Fruit fly (Drosophila melanogaster) Kc167 (cell line): ENCODE results near the gene Npc2e.

ENCODE experiments used
- Sin3A ChIP-seq: fragments of >200 bp; optimal IDR thresholded peaks from 2 replicates; lab custom pipeline; 2018; ENCODE audit warnings: missing external identifiers
- h ChIP-seq: fragments of >200 bp; optimal IDR thresholded peaks from 3 replicates; lab custom pipeline; 2018; ENCODE audit warnings: missing external identifiers
- psq ChIP-seq: fragments of >200 bp; optimal IDR thresholded peaks from 2 replicates; lab custom pipeline; 2017; ENCODE audit warnings: missing external identifiers
- ttk ChIP-seq: sonication (Bioruptor generic); optimal IDR thresholded peaks from 2 replicates; lab custom pipeline; 2017; ENCODE audit warnings: missing external identifiers

DNA sequence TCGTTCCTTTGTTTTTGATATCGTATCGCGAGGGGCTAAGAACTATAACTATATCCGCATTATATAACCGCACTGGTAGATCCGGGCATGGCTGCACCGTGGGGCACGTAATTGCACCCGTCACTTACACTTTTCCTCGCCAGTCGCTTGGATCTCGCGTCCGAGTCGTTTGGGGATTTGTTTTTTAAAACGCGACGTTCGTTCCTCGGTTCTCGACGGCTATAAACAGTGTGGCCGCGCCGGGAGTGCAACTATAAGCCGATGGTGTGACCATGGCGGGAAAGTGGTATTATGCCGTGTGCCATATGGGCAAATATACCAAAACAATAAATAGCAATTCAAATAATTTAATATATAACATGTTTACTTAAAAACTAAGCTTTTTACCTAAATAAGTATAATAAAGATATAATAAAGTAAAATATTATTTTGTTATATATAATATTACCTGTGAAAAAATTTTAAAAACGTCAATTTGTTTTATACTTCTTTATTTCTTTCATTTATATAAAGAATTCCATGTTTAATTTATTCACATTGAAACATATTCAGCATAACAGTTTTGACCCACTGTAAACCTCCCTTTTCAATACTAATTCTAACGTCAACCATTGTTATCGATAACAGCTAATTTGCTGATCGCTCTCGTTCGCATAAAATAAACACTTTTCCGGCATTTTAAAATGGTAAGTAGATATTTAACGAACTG lies 10.3 kb upstream of the Npc2e start, which contains the start of the genes Mical and CG3909:
- TF ChIP-seq ttk (lab: Kevin White, UChicago) (no peak), h (no peak), psq (lab: Kevin White, UChicago) (no peak), Sin3A (lab: Kevin White, UChicago) (no peak)
